ENCODE assay signal across 2 worm cellular contexts in genomic region chrIII:2756260-2756659, ce11.
TF ChIP-seq lines count a peak whose summit lies in the region.

TSS of gene gldi-9 (minus strand) at chrIII:2756360.

TF ChIP-seq in whole organism, L3 larva, 47 proteins besides CTCF, POLR2A, EP300 and RAD21:
- TF ChIP-seq mml-1 (tag; optimal IDR thresholded peaks at IDR 0.05; lab: Kevin White, UChicago) = no peak
- TF ChIP-seq pha-4 (tag; optimal IDR thresholded peaks at IDR 0.05; lab: Kevin White, UChicago) = peak; percentile 33
- TF ChIP-seq nhr-77 (tag; optimal IDR thresholded peaks at IDR 0.05; lab: Kevin White, UChicago) = no peak
- TF ChIP-seq ceh-28 (tag; optimal IDR thresholded peaks at IDR 0.05; lab: Kevin White, UChicago) = no peak
TF ChIP-seq in whole organism, L3 larva: peak in this region for 1.

TF ChIP-seq in whole organism, midembryonic, 9 proteins besides CTCF, POLR2A, EP300 and RAD21:
- TF ChIP-seq cog-1 (tag; optimal IDR thresholded peaks at IDR 0.05; lab: Kevin White, UChicago) = no peak
- TF ChIP-seq ztf-23 (GFP tag; IDR thresholded peaks at IDR 0.05; lab: Robert Waterston, UW) = no peak
- TF ChIP-seq tab-1 (GFP tag; IDR thresholded peaks at IDR 0.05; lab: Robert Waterston, UW) = no peak
- 0 out of 2 replicates have a peak, but pooled peaks have one; percentile 35 for TF ChIP-seq flt-1 (GFP tag; IDR thresholded peaks at IDR 0.05; lab: Robert Waterston, UW)
- no peak for TF ChIP-seq klf-2 (GFP tag; conservative IDR thresholded peaks at IDR 0.05; lab: Robert Waterston, UW)
TF ChIP-seq in whole organism, midembryonic: peak in this region for 1.
